Worm (Caenorhabditis elegans) whole organism, early embryonic: ENCODE results near the gene ppm-2.

Experiments used
- B0310.2 ChIP-seq: sonication (generic microtip); optimal IDR thresholded peaks from 2 replicates; lab custom pipeline; 2016; ENCODE audit warnings: mild to moderate bottlenecking, missing genetic modification characterization, missing compliant biosample characterization
- F13C5.2 ChIP-seq: sonication (generic microtip); optimal IDR thresholded peaks from 2 replicates; lab custom pipeline; 2017; ENCODE audit warnings: mild to moderate bottlenecking, missing genetic modification characterization, inconsistent platforms, missing compliant biosample characterization
- aly-1 ChIP-seq: sonication (generic microtip); optimal IDR thresholded peaks from 2 replicates; lab custom pipeline; 2016; ENCODE audit warnings: missing genetic modification characterization, missing compliant biosample characterization
- ama-1 ChIP-seq: fragments of 150-350 bp; optimal IDR thresholded peaks from 2 replicates; lab custom pipeline; 2014
- ceh-13 ChIP-seq: fragments of 200-800 bp; sonication (Bioruptor generic); optimal IDR thresholded peaks from 2 replicates; lab custom pipeline; 2018; ENCODE audit warnings: mild to moderate bottlenecking, missing genetic modification characterization, missing compliant biosample characterization
- ceh-36 ChIP-seq: sonication (generic microtip); optimal IDR thresholded peaks from 2 replicates; lab custom pipeline; 2016; ENCODE audit warnings: missing genetic modification characterization, inconsistent platforms, missing compliant biosample characterization
- ets-7 ChIP-seq: sonication (generic microtip); optimal IDR thresholded peaks from 2 replicates; lab custom pipeline; 2016; ENCODE audit warnings: missing genotype, missing genetic modification characterization, missing compliant biosample characterization
- flt-1 ChIP-seq: fragments of 200-800 bp; sonication (Bioruptor generic); IDR thresholded peaks from 2 replicates; pipeline ENCODE4 v1.3.6; 2022; ENCODE audit warnings: missing genetic modification characterization, missing compliant biosample characterization
- hmbx-1 ChIP-seq: sonication (generic microtip); optimal IDR thresholded peaks from 2 replicates; lab custom pipeline; 2016; ENCODE audit warnings: mild to moderate bottlenecking, missing genetic modification characterization, missing compliant biosample characterization
- hmg-4 ChIP-seq: fragments of 200-800 bp; sonication (Bioruptor generic); optimal IDR thresholded peaks from 2 replicates; lab custom pipeline; 2018; ENCODE audit warnings: mild to moderate bottlenecking, missing genetic modification characterization, missing compliant biosample characterization
- hnd-1 ChIP-seq: sonication (generic microtip); optimal IDR thresholded peaks from 2 replicates; lab custom pipeline; 2016; ENCODE audit warnings: missing genetic modification characterization, missing compliant biosample characterization
- pes-1 ChIP-seq: fragments of 200-800 bp; sonication (Bioruptor generic); IDR thresholded peaks from 2 replicates; pipeline ENCODE4 v1.3.6; 2022; ENCODE audit warnings: missing genetic modification reagents, missing genetic modification characterization, missing compliant biosample characterization
- scrt-1 ChIP-seq: fragments of 200-800 bp; sonication (Bioruptor generic); IDR thresholded peaks from 2 replicates; pipeline ENCODE4 v1.3.6; 2022; ENCODE audit warnings: missing genetic modification characterization, missing compliant biosample characterization
- sea-1 ChIP-seq: fragments of 200-800 bp; sonication (Bioruptor generic); conservative IDR thresholded peaks from 2 replicates; pipeline ENCODE4 v1.3.6; 2022; ENCODE audit warnings: missing genetic modification characterization, missing compliant biosample characterization
- tbx-11 ChIP-seq: fragments of 200-800 bp; sonication (Bioruptor generic); IDR thresholded peaks from 2 replicates; pipeline ENCODE4 v1.3.6; 2022; ENCODE audit warnings: missing genetic modification characterization, missing compliant biosample characterization
- tbx-37 ChIP-seq: fragments of 200-800 bp; sonication (Bioruptor generic); conservative IDR thresholded peaks from 2 replicates; pipeline ENCODE4 v1.3.6; 2022; ENCODE audit warnings: missing genetic modification reagents, missing genetic modification characterization, missing compliant biosample characterization
- tra-4 ChIP-seq: sonication (generic microtip); optimal IDR thresholded peaks from 2 replicates; lab custom pipeline; 2017; ENCODE audit warnings: missing genetic modification characterization, missing compliant biosample characterization

Gene ppm-2

ce11 chrIII:4687134-4687533 lies 36.8 kb downstream of the ppm-2 start:
- no peak for TF ChIP-seq ama-1
- no peak for TF ChIP-seq flt-1 (GFP tag; lab: Robert Waterston, UW)
- no peak for TF ChIP-seq pes-1 (GFP tag; lab: Robert Waterston, UW)
- no peak for TF ChIP-seq tbx-11
- no peak for TF ChIP-seq hmg-4
- TF ChIP-seq scrt-1 (GFP tag; lab: Robert Waterston, UW): no peak
- no peak for TF ChIP-seq ets-7 (tag; lab: Kevin White, UChicago)
- no peak for TF ChIP-seq ceh-36 (tag; lab: Kevin White, UChicago)
- TF ChIP-seq B0310.2 (tag; lab: Kevin White, UChicago): no peak
- TF ChIP-seq tbx-37: no peak

- no peak for TF ChIP-seq hnd-1 (tag; lab: Kevin White, UChicago)
- no peak for TF ChIP-seq tbx-11
- TF ChIP-seq pes-1 (GFP tag; lab: Robert Waterston, UW): no peak
- no peak for TF ChIP-seq ama-1
- no peak for TF ChIP-seq hmg-4
- TF ChIP-seq ceh-13 (GFP tag; lab: Kevin White, UChicago): no peak
- no peak for TF ChIP-seq tra-4 (tag; lab: Kevin White, UChicago)
- TF ChIP-seq ets-7 (tag; lab: Kevin White, UChicago): no peak
- no peak for TF ChIP-seq hmbx-1 (tag; lab: Kevin White, UChicago)
- no peak for TF ChIP-seq flt-1 (GFP tag; lab: Robert Waterston, UW)
- TF ChIP-seq F13C5.2: no peak
- no peak for TF ChIP-seq B0310.2 (tag; lab: Kevin White, UChicago)
- TF ChIP-seq sea-1 (GFP tag; lab: Robert Waterston, UW): no peak
- TF ChIP-seq ceh-36 (tag; lab: Kevin White, UChicago): no peak
- no peak for TF ChIP-seq scrt-1 (GFP tag; lab: Robert Waterston, UW)
- TF ChIP-seq tbx-37: no peak
- TF ChIP-seq aly-1 (tag; lab: Kevin White, UChicago): no peak
Observed at ce11 chrIII:4688356-4688755, 38.1 kb downstream of the ppm-2 start, which contains the start of gene tag-243. Gene tag-243 (minus strand): TSS chrIII:4688456.

ce11 chrIII:4688965-4689364 lies 38.7 kb downstream of the ppm-2 start, which contains the start of gene ppat-1:
Gene ppat-1 (plus strand): TSS chrIII:4689280.
- TF ChIP-seq hnd-1 (tag; lab: Kevin White, UChicago): no peak
- TF ChIP-seq ceh-36 (tag; lab: Kevin White, UChicago): no peak
- no peak for TF ChIP-seq flt-1 (GFP tag; lab: Robert Waterston, UW)
- TF ChIP-seq tbx-11: no peak
- TF ChIP-seq ceh-13 (GFP tag; lab: Kevin White, UChicago): no peak
- no peak for TF ChIP-seq sea-1 (GFP tag; lab: Robert Waterston, UW)
- no peak for TF ChIP-seq tra-4 (tag; lab: Kevin White, UChicago)
- no peak for TF ChIP-seq scrt-1 (GFP tag; lab: Robert Waterston, UW)
- TF ChIP-seq ets-7 (tag; lab: Kevin White, UChicago): no peak
- no peak for TF ChIP-seq B0310.2 (tag; lab: Kevin White, UChicago)
- TF ChIP-seq pes-1 (GFP tag; lab: Robert Waterston, UW): no peak
- TF ChIP-seq hmbx-1 (tag; lab: Kevin White, UChicago): no peak
- no peak for TF ChIP-seq tbx-37

ce11 chrIII:4689595-4689994 lies 39.3 kb downstream of the ppm-2 start:
- TF ChIP-seq sea-1 (GFP tag; lab: Robert Waterston, UW) (no peak; the same call in 1 of the 2 replicates), aly-1 (tag; lab: Kevin White, UChicago) (peak; percentile 13), B0310.2 (tag; lab: Kevin White, UChicago) (peak; percentile 69), hnd-1 (tag; lab: Kevin White, UChicago) (peak; percentile 64), hmg-4 (peak; percentile 91), F13C5.2 (peak; percentile 41), hmbx-1 (tag; lab: Kevin White, UChicago) (peak; percentile 44), ets-7 (tag; lab: Kevin White, UChicago) (peak; percentile 32), flt-1 (GFP tag; lab: Robert Waterston, UW) (peak; percentile 76), ceh-13 (GFP tag; lab: Kevin White, UChicago) (peak; percentile 80), pes-1 (GFP tag; lab: Robert Waterston, UW) (no peak), scrt-1 (GFP tag; lab: Robert Waterston, UW) (peak; percentile 88), tra-4 (tag; lab: Kevin White, UChicago) (peak; percentile 76), tbx-37 (peak; percentile 76), tbx-11 (peak; percentile 83), ama-1 (no peak), ceh-36 (tag; lab: Kevin White, UChicago) (peak; percentile 84)

- TF ChIP-seq scrt-1 (GFP tag; lab: Robert Waterston, UW): peak; percentile 34; the same call in 1 of the 2 replicates
- no peak for TF ChIP-seq hmbx-1 (tag; lab: Kevin White, UChicago)
- TF ChIP-seq tbx-37: peak; percentile 38; the same call in 1 of the 2 replicates
- peak; percentile 60 for TF ChIP-seq F13C5.2
- TF ChIP-seq pes-1 (GFP tag; lab: Robert Waterston, UW): no peak
- no peak for TF ChIP-seq ceh-13 (GFP tag; lab: Kevin White, UChicago)
- TF ChIP-seq hnd-1 (tag; lab: Kevin White, UChicago): no peak
- 0 out of 2 replicates have a peak, but pooled peaks have one; percentile 5 for TF ChIP-seq sea-1 (GFP tag; lab: Robert Waterston, UW)
- no peak for TF ChIP-seq tra-4 (tag; lab: Kevin White, UChicago)
Observed at ce11 chrIII:4693281-4693680, 43.0 kb downstream of the ppm-2 start, which contains the start of gene nifk-1. Gene nifk-1 (minus strand): TSS chrIII:4693307.

ce11 chrIII:4693695-4694094 lies 43.4 kb downstream of the ppm-2 start, which contains the start of gene T04A8.8:
Gene T04A8.8 (plus strand): TSS chrIII:4693995.
- TF ChIP-seq B0310.2 (tag; lab: Kevin White, UChicago): no peak
- TF ChIP-seq ceh-36 (tag; lab: Kevin White, UChicago): no peak
- TF ChIP-seq hmg-4: no peak
- TF ChIP-seq sea-1 (GFP tag; lab: Robert Waterston, UW): no peak
- no peak for TF ChIP-seq tbx-11
- no peak for TF ChIP-seq F13C5.2
- no peak for TF ChIP-seq aly-1 (tag; lab: Kevin White, UChicago)
- TF ChIP-seq ama-1: no peak
- TF ChIP-seq flt-1 (GFP tag; lab: Robert Waterston, UW): no peak
- TF ChIP-seq ets-7 (tag; lab: Kevin White, UChicago): no peak
- no peak for TF ChIP-seq tbx-37
- TF ChIP-seq pes-1 (GFP tag; lab: Robert Waterston, UW): no peak
- TF ChIP-seq hnd-1 (tag; lab: Kevin White, UChicago): no peak
- no peak for TF ChIP-seq scrt-1 (GFP tag; lab: Robert Waterston, UW)
